Worm (Caenorhabditis elegans) whole organism, midembryonic: ENCODE results near the gene let-754.

Experiments used
- flt-1 ChIP-seq: fragments of 200-800 bp; sonication (Bioruptor generic); IDR thresholded peaks from 2 replicates; pipeline ENCODE4 v1.3.6; 2022; ENCODE audit warnings: missing genetic modification characterization, missing compliant biosample characterization
- tab-1 ChIP-seq: fragments of 200-800 bp; sonication (Bioruptor generic); IDR thresholded peaks from 2 replicates; pipeline ENCODE4 v1.3.6; 2022; ENCODE audit warnings: missing genetic modification characterization, missing compliant biosample characterization
- ztf-23 ChIP-seq: fragments of 200-800 bp; sonication (Bioruptor generic); IDR thresholded peaks from 2 replicates; pipeline ENCODE4 v1.3.6; 2022; ENCODE audit warnings: missing genetic modification reagents, missing genetic modification characterization, missing compliant biosample characterization

ce11 chrIII:7977777-7978176, 24.7 kb upstream of the let-754 start, which contains the start of gene C06G4.4:
- TF ChIP-seq ztf-23 (GFP tag; lab: Robert Waterston, UW) (no peak), tab-1 (no peak), flt-1 (GFP tag; lab: Robert Waterston, UW) (no peak)
